Worm (Caenorhabditis elegans) whole organism, L2 larva: Measurements from ENCODE around the gene F35C5.12.

Source experiments
- C34F6.9 ChIP-seq: fragments of 150-350 bp; optimal IDR thresholded peaks from 2 replicates; lab custom pipeline; 2014; ENCODE audit warnings: missing biosample characterization, missing genetic modification characterization
- elt-1 ChIP-seq: fragments of 150-350 bp; optimal IDR thresholded peaks from 2 replicates; lab custom pipeline; 2014; ENCODE audit warnings: missing biosample characterization, missing genetic modification characterization
- lsy-2 ChIP-seq, 2 experiments: fragments of 150-350 bp in 1 of 2; sonication (generic microtip) in 1 of 2; optimal IDR thresholded peaks; 2 replicates each; lab custom pipeline; 2014 to 2017; ENCODE audit warnings: missing biosample characterization in 2 of 2, missing genetic modification characterization in 2 of 2
- mdl-1 ChIP-seq, 2 experiments: fragments of 150-350 bp in 1 of 2; sonication (generic microtip) in 1 of 2; optimal IDR thresholded peaks; 2 replicates each; lab custom pipeline; 2017; ENCODE audit warnings: missing biosample characterization in 2 of 2, missing genetic modification characterization in 2 of 2
- nhr-237 ChIP-seq: fragments of 150-350 bp; optimal IDR thresholded peaks from 2 replicates; lab custom pipeline; 2014; ENCODE audit warnings: missing biosample characterization, missing genetic modification characterization
- nhr-25 ChIP-seq: fragments of 150-350 bp; sonication (generic microtip); optimal IDR thresholded peaks from 3 replicates; lab custom pipeline; 2014; ENCODE audit warnings: missing biosample characterization, missing genetic modification characterization
- nhr-77 ChIP-seq: fragments of 150-350 bp; optimal IDR thresholded peaks from 2 replicates; lab custom pipeline; 2014; ENCODE audit warnings: missing biosample characterization, missing genetic modification characterization
- skn-1 ChIP-seq: sonication (generic microtip); optimal IDR thresholded peaks from 2 replicates; lab custom pipeline; 2017; ENCODE audit warnings: missing biosample characterization, missing genetic modification characterization
- unc-39 ChIP-seq: fragments of 150-350 bp; optimal IDR thresholded peaks from 2 replicates; lab custom pipeline; 2014; ENCODE audit warnings: missing biosample characterization, missing genetic modification characterization
- unc-62 ChIP-seq: fragments of 150-350 bp; optimal IDR thresholded peaks from 2 replicates; lab custom pipeline; 2014; ENCODE audit warnings: missing biosample characterization, missing genetic modification reagents, missing genetic modification characterization
- zag-1 ChIP-seq: fragments of 150-350 bp; optimal IDR thresholded peaks from 2 replicates; lab custom pipeline; 2014; ENCODE audit warnings: missing biosample characterization, missing genetic modification characterization
- ztf-4 ChIP-seq: fragments of 150-350 bp; optimal IDR thresholded peaks from 2 replicates; lab custom pipeline; 2014; ENCODE audit warnings: missing biosample characterization, missing genetic modification characterization

DNA sequence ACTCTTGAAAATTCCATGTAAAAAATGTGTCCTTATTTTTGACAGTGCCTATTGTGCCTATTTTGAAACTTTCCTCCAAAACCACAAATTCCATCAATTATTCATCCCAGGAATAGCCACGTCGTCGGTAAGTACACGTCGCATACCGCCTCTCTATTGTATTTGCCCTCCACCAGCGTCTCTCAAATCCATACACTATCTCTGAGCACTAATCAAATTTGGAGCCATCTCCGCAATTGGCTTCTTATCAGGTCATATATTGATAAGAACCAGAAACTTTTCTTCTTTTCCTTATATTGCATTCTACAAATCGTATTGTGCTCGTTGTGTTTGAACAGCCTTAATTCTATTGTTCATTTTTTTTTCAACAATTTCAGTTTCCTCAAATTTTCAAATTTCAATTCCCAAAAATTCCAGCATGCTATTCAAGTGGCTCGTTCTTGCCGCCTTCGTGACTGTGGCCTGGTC is 17.1 kb upstream of the F35C5.12 start, which contains the start of gene dct-18:
- TF ChIP-seq skn-1 (tag; lab: Kevin White, UChicago) (no peak), unc-62 (no peak), lsy-2 (tag; optimal IDR thresholded peaks at IDR 0.05; lab: Kevin White, UChicago) (no peak), nhr-25 (no peak), elt-1 (tag; lab: Kevin White, UChicago) (no peak), zag-1 (tag; lab: Kevin White, UChicago) (no peak), unc-39 (tag; lab: Kevin White, UChicago) (no peak), nhr-237 (tag; lab: Kevin White, UChicago) (no peak), nhr-77 (no peak), C34F6.9 (tag; lab: Kevin White, UChicago) (no peak), ztf-4 (tag; lab: Kevin White, UChicago) (no peak), mdl-1 (tag; optimal IDR thresholded peaks at IDR 0.05; lab: Kevin White, UChicago) (no peak)
